Fruit fly (Drosophila melanogaster): ENCODE data around the gene ATPsyndelta.

Gene ATPsyndelta

DNA sequence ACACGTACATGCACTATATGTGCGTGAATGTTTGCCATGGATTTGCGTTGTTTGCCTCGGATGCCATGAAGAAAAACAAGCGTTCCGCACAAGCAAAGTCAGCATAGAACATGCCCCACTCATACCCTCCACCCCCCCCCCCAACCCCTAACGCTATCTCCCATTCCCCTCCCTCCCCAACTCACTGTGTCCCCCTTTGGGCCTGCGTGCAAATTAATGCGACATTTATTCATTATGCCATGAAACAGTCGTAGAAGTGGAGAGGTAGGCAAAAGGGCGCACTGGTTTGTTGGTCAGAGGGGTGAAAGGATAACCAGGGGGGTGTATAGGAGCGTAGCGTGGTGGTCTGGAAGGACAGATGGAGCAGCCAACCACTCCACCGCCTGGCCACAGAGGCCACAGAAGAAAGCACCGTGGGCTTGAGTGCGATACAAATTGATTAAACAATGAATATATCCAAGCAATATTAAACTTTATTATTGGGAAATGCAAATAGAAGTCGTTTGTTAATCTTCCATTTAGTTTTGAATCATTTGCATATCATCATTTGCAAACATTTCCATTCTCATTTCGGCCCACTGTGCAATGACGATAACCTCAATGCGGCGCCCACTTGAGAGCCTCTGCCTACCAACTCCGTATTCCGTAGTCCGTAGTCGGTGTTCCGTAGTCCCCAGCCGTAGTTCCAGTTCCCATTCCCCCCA, 28.3 kb upstream of the ATPsyndelta start (continued):
- TF ChIP-seq mld (GFP tag; IDR thresholded peaks at IDR 0.05; ENCODE audit: partially characterized antibody) (no peak), trem (tag; optimal IDR thresholded peaks at IDR 0.05) (no peak), gce (GFP tag; IDR thresholded peaks at IDR 0.05) (peak; percentile 25; the same call in 1 of the 3 replicates), Neu2 (GFP tag; optimal IDR thresholded peaks at IDR 0.05; ENCODE audit: borderline replicate concordance) (no peak), ranshi (GFP tag; IDR thresholded peaks at IDR 0.05) (peak; percentile 53; the same call in 1 of the 2 replicates), zen2 (GFP tag; IDR thresholded peaks at IDR 0.05; ENCODE audit: partially characterized antibody) (no peak), MBD-R2 (GFP tag; IDR thresholded peaks at IDR 0.05) (peak; percentile 54), CG2875 (GFP tag; optimal IDR thresholded peaks at IDR 0.05) (no peak), Drgx (GFP tag; IDR thresholded peaks at IDR 0.05) (peak; percentile 74), CG3163 (GFP tag; optimal IDR thresholded peaks at IDR 0.05) (no peak), crc (GFP tag; optimal IDR thresholded peaks at IDR 0.05) (no peak), esg (GFP tag; conservative IDR thresholded peaks at IDR 0.05) (peak; percentile 65), CG12104 (GFP tag; optimal IDR thresholded peaks at IDR 0.05) (no peak), CG18599 (GFP tag; optimal IDR thresholded peaks at IDR 0.05) (peak; percentile 90), Sry-δ (GFP tag; optimal IDR thresholded peaks at IDR 0.05) (no peak), Dll (GFP tag; IDR thresholded peaks at IDR 0.05; ENCODE audit: partially characterized antibody) (no peak), gro (GFP tag; optimal IDR thresholded peaks at IDR 0.05) (peak; percentile 70), CG13123 (GFP tag; optimal IDR thresholded peaks at IDR 0.05) (no peak), CG6765 (GFP tag; optimal IDR thresholded peaks at IDR 0.05) (peak; percentile 46), Rx (GFP tag; IDR thresholded peaks at IDR 0.05) (0 out of 2 replicates have a peak, but pooled peaks have one; percentile 25), CG9932 (GFP tag; IDR thresholded peaks at IDR 0.05) (peak; percentile 68), Nf-YA (GFP tag; IDR thresholded peaks at IDR 0.05) (no peak)

dm6 chrX:10202595-10202994, 10.2 kb upstream of the ATPsyndelta start:
- no peak for TF ChIP-seq CG5245 (GFP tag; optimal IDR thresholded peaks at IDR 0.05)
- TF ChIP-seq GATAe (GFP tag; conservative IDR thresholded peaks at IDR 0.05), result no peak
- no peak for TF ChIP-seq CG10321 (GFP tag; IDR thresholded peaks at IDR 0.05)
- TF ChIP-seq slp2 (GFP tag; optimal IDR thresholded peaks at IDR 0.05), result no peak
- no peak for TF ChIP-seq lbe (GFP tag; optimal IDR thresholded peaks at IDR 0.05)
- TF ChIP-seq CG15073 (GFP tag; optimal IDR thresholded peaks at IDR 0.05), result no peak
- TF ChIP-seq mam (GFP tag; optimal IDR thresholded peaks at IDR 0.05), result no peak
- TF ChIP-seq CG1603 (tag; optimal IDR thresholded peaks at IDR 0.05), result peak; percentile 18
- no peak for TF ChIP-seq jumu (GFP tag; optimal IDR thresholded peaks at IDR 0.05)
- no peak for TF ChIP-seq corto (GFP tag; optimal IDR thresholded peaks at IDR 0.05)
- no peak for TF ChIP-seq CG32772 (GFP tag; IDR thresholded peaks at IDR 0.05)
- TF ChIP-seq bsh (GFP tag; optimal IDR thresholded peaks at IDR 0.05), result peak in 1 of 2 experiments; percentile 15

DNA sequence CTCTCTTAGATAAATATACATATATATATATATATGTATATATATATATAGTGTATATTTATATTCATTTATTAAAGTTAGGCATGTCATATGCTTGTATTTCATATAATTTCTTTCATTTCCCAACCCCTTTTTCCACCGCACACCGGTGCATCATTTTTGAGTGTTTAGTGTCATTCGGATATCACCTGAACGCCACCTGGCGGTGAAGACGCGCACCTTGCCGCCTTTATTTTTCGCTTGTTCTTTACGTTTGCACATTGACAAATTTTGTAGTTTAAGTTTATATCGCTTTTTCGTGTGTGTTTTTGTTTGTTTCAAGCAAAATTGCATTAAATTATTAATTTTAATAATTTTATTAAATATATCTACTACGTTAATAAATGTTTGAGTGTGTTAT, 6.7 kb upstream of the ATPsyndelta start:
- TF ChIP-seq CTCF (GFP tag; optimal IDR thresholded peaks at IDR 0.05) (peak; percentile 84), CG10979 (tag; optimal IDR thresholded peaks at IDR 0.05) (peak; percentile 90), bowl (GFP tag; IDR thresholded peaks at IDR 0.05) (no peak)

Data from whole organism, embryonic.